Worm (Caenorhabditis elegans): ENCODE data around the gene T06E4.5.

DNA sequence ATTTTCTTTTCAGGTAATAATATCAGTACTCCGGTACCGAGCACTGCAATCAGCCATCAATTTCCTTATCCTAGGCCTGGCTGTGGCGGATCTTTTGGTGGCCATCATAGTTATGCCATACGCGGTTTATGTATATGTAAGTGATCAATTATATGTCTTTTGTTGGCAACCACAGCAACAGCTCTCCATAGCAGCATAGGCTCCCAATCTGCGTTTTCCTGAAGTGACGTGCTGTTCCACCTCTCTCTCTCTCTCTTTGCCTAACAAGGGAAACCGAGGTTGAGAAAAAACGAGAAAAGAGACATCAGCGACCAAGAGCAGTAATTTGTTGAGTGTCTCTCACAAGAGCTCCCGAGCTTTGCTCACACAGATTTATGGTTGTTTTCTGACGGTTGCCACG lies 21.8 kb upstream of the T06E4.5 start:
- TF ChIP-seq dmd-4 (tag; optimal IDR thresholded peaks at IDR 0.05; ENCODE audit: borderline replicate concordance) = no peak
- no peak for TF ChIP-seq ref-2 (tag; optimal IDR thresholded peaks at IDR 0.05)
- no peak for TF ChIP-seq sdc-2 (tag; optimal IDR thresholded peaks at IDR 0.05)
- TF ChIP-seq pha-4 (tag; optimal IDR thresholded peaks at IDR 0.05) = no peak
- no peak for TF ChIP-seq ceh-6 (GFP tag; optimal IDR thresholded peaks at IDR 0.05)
- no peak for TF ChIP-seq nhr-11 (tag; optimal IDR thresholded peaks at IDR 0.05)
- TF ChIP-seq unc-86 (tag; optimal IDR thresholded peaks at IDR 0.05) = no peak
- TF ChIP-seq eyg-1 (tag; optimal IDR thresholded peaks at IDR 0.05) = no peak
- TF ChIP-seq pqm-1 (tag; optimal IDR thresholded peaks at IDR 0.05) = no peak
- TF ChIP-seq ttx-3 (tag; optimal IDR thresholded peaks at IDR 0.05) = no peak
- TF ChIP-seq Y22D7AL.16 (tag; optimal IDR thresholded peaks at IDR 0.05) = no peak
- no peak for TF ChIP-seq ceh-31 (tag; optimal IDR thresholded peaks at IDR 0.05)
- no peak for TF ChIP-seq ama-1 (optimal IDR thresholded peaks at IDR 0.05)

Data from whole organism, late embryonic.